Worm (Caenorhabditis elegans) whole organism, L4/young adult: ENCODE measurements around the gene frg-1.

Experiments used
- W03F9.2 ChIP-seq: fragments of 150-350 bp; optimal IDR thresholded peaks from 2 replicates; lab custom pipeline; 2014; ENCODE audit warnings: missing biosample characterization, missing genetic modification characterization
- dao-5 ChIP-seq: sonication (generic microtip); optimal IDR thresholded peaks from 2 replicates; lab custom pipeline; 2016; ENCODE audit warnings: missing genotype, missing genetic modification characterization, moderate library complexity, missing compliant biosample characterization
- him-1 ChIP-seq: sonication (generic microtip); optimal IDR thresholded peaks from 2 replicates; lab custom pipeline; 2016; ENCODE audit warnings: missing genotype, missing genetic modification reagents, missing genetic modification characterization, missing compliant biosample characterization

Gene frg-1

DNA sequence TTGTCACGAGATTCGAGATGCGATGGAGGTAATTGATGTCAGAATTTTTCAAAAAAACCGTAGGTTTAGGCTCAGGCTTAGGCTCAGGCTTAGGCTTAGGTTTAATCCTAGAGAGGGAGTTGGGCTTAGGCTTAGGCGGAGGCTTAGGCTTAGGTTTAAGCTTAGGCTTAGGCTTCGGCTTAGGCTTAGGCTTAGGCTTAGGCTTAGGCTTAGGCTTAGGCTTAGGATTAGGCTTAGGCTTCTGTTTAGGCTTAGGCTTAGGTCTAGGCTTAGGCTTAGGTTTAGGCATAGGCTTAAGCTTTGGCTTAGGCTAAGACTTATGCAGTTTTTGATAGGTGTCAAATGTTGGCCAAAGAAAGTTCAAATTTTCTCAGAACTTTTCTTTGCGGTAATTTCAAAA, 25.4 kb downstream of the frg-1 start:
- no peak for TF ChIP-seq dao-5 (tag; lab: Kevin White, UChicago)
- TF ChIP-seq W03F9.2 (tag; lab: Kevin White, UChicago) = no peak
- no peak for TF ChIP-seq him-1 (tag; lab: Kevin White, UChicago)

- TF ChIP-seq W03F9.2 (tag; lab: Kevin White, UChicago) = no peak
- no peak for TF ChIP-seq him-1 (tag; lab: Kevin White, UChicago)
- TF ChIP-seq dao-5 (tag; lab: Kevin White, UChicago) = no peak
Measured at ce11 chrIII:13005161-13005560, 26.2 kb downstream of the frg-1 start, which contains the start of gene snf-7. TSS of gene snf-7 (plus strand) at chrIII:13005461.

DNA sequence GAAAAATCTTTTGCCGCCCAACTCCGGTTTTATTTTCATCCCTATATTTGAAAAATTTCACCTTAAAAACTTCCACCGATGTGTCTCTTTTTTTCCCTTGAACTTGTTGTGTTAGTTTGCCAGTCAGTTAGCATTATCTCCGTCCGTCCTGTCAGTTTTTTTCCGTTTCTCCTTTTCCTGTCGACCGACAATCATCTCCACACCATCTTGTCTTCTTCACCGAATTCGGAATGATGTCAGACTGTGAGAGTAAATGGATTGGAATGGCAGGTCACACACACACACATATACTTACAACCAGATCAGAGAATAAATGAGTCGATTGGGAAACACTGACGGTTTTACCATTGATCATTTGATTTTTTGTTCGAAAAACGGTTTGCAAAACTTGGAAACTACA, 33.0 kb downstream of the frg-1 start:
- TF ChIP-seq W03F9.2 (tag; lab: Kevin White, UChicago) (no peak), him-1 (tag; lab: Kevin White, UChicago) (no peak), dao-5 (tag; lab: Kevin White, UChicago) (no peak)

DNA sequence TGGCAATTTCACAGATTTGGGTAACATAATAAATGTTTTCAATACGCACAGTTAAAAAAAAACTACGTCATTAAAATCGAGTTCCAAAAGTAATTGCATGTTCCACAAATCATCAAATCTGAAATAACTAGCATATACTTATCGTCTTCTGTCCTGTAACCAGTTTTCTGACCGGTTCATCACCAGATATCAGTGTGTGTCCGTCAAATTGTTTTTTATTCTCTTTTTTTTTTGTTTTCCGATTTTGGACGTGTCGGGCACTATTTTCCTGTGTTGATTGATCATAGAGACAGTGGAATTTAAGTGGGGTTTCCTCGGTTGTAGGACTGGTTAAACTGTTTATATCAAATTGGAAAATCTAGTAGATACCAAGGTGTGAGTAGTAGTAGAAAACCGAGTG, 35.0 kb downstream of the frg-1 start:
- TF ChIP-seq dao-5 (tag; lab: Kevin White, UChicago) (no peak), him-1 (tag; lab: Kevin White, UChicago) (no peak), W03F9.2 (tag; lab: Kevin White, UChicago) (no peak)

DNA sequence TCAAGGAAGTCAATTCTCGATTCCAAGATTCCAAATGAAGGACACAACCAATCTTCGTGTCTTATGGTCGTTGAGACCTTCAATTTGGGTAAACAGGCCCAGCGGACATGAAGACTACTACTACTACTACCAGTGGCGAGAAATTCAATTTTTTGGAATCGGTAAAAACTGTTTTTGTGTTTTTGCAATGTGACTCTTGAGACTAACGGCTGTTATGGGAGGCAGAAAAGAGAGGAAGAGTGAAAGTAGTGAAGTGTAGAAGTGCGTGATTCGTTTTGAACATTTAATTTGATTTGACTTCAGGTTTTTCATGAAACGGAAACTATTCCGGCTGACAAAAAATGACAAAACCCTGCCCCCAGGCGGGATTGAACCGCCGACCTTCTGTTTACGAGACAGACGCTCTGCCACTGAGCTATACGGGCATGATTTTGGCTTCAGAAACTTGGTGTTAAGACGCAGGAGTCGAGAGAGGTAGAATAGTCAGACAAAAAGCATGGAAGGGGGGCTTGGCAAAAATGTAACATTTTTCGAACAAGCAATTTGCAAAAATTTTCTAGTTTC, 36.9 kb downstream of the frg-1 start:
- TF ChIP-seq dao-5 (tag; lab: Kevin White, UChicago) (peak; percentile 51), W03F9.2 (tag; lab: Kevin White, UChicago) (peak; percentile 56), him-1 (tag; lab: Kevin White, UChicago) (peak; percentile 6)

DNA sequence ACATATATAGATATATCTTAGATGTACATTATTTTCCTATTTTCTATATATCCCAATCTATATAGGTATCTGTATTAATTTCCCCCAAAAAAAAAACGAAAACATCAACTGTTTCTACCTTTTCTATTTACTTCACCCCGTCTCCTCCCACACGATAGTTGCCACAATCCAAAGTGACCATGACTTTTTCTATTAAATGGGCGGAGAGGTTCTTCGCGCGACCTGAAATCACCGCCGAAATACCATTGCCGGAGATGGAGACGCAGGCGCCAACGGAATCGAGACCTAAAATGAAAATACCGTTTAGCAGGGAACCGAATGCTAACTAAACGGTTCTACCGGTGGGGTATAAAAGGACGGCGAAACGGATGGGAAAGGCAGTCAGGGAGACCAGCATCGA, 39.7 kb downstream of the frg-1 start, which contains the start of gene col-98:
col-98 (plus strand) TSS at position 390 of the 400 bp plus-strand sequence.
- TF ChIP-seq dao-5 (tag; lab: Kevin White, UChicago) = no peak
- TF ChIP-seq W03F9.2 (tag; lab: Kevin White, UChicago) = no peak
- no peak for TF ChIP-seq him-1 (tag; lab: Kevin White, UChicago)

- no peak for TF ChIP-seq W03F9.2 (tag; lab: Kevin White, UChicago)
Measured at ce11 chrIII:13019547-13020098, 40.7 kb downstream of the frg-1 start.

ce11 chrIII:13020741-13021140, 41.8 kb downstream of the frg-1 start, which contains the start of gene cyp-13A11:
TSS of gene cyp-13A11 (plus strand) at chrIII:13021006.
- TF ChIP-seq him-1 (tag; lab: Kevin White, UChicago) (no peak), dao-5 (tag; lab: Kevin White, UChicago) (no peak), W03F9.2 (tag; lab: Kevin White, UChicago) (no peak)

ce11 chrIII:13024281-13024680, 45.3 kb downstream of the frg-1 start, which contains the start of gene cyp-13A12:
TSS of gene cyp-13A12 (plus strand) at chrIII:13024547.
- TF ChIP-seq W03F9.2 (tag; lab: Kevin White, UChicago) (no peak), dao-5 (tag; lab: Kevin White, UChicago) (no peak), him-1 (tag; lab: Kevin White, UChicago) (no peak)

DNA sequence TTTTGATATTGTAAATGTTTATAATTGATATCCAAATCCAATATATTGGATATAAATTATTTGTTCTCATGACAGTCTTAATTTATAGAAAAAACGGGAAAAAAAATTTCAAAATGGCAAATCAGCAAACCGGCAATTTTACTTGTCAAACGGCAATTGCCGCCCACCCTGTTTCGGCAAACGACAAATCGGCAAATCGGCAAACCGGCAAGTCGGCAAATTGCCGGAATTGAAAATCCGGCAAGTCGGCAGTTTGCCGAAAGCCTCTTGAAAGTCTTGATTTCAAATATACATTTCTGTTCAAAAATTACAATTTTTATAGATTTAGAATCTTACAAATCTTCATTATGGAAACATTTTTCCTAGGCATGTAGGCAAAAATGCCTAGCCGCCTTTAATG, 49.0 kb downstream of the frg-1 start:
- TF ChIP-seq dao-5 (tag; lab: Kevin White, UChicago) (no peak), him-1 (tag; lab: Kevin White, UChicago) (no peak), W03F9.2 (tag; lab: Kevin White, UChicago) (no peak)

ce11 chrIII:13029608-13030007, 50.6 kb downstream of the frg-1 start, which contains the start of gene F14F7.4:
TSS of gene F14F7.4 (minus strand) at chrIII:13029708.
- no peak for TF ChIP-seq him-1 (tag; lab: Kevin White, UChicago)
